Fruit fly (Drosophila melanogaster) whole organism, embryonic: ENCODE measurements around the gene Rgl.
A peak's percentile ranks its signal among the peaks of the same experiment; 100 is the strongest.

Experiments
- Ada2b ChIP-seq: fragments of 200-800 bp; sonication (Bioruptor generic); IDR thresholded peaks from 2 replicates; pipeline ENCODE4 v1.3.6; 2022; ENCODE audit warnings: missing biosample characterization, missing genetic modification characterization
- Atf-2 ChIP-seq: fragments of 200-800 bp; sonication (Bioruptor generic); optimal IDR thresholded peaks from 2 replicates; lab custom pipeline; 2016; ENCODE audit warnings: missing biosample characterization, missing genetic modification characterization
- Atf6 ChIP-seq: fragments of 200-800 bp; sonication (Bioruptor generic); IDR thresholded peaks from 2 replicates; pipeline ENCODE4 v1.3.6; 2022; ENCODE audit warnings: missing biosample characterization, missing genetic modification characterization
- Bteb2 ChIP-seq: fragments of 200-800 bp; sonication (Bioruptor generic); optimal IDR thresholded peaks from 2 replicates; lab custom pipeline; 2016; ENCODE audit warnings: missing biosample characterization, missing genetic modification characterization
- CG10543 ChIP-seq: fragments of 200-800 bp; sonication (Bioruptor generic); optimal IDR thresholded peaks from 3 replicates; lab custom pipeline; 2017; ENCODE audit warnings: missing biosample characterization, mild to moderate bottlenecking, missing genetic modification characterization, moderate library complexity
- CG12659 ChIP-seq: fragments of 200-800 bp; sonication (Bioruptor generic); optimal IDR thresholded peaks from 3 replicates; lab custom pipeline; 2017; ENCODE audit warnings: mild to moderate bottlenecking, missing biosample characterization, missing genetic modification reagents, missing genetic modification characterization
- CG12942 ChIP-seq: fragments of 200-800 bp; sonication (Bioruptor generic); optimal IDR thresholded peaks from 3 replicates; lab custom pipeline; 2016; ENCODE audit warnings: missing biosample characterization, missing genetic modification characterization
- CG13624 ChIP-seq: fragments of 200-800 bp; sonication (Bioruptor generic); optimal IDR thresholded peaks from 2 replicates; lab custom pipeline; 2016; ENCODE audit warnings: missing biosample characterization, missing genetic modification characterization
- CG13775 ChIP-seq: fragments of 200-800 bp; sonication (Bioruptor generic); optimal IDR thresholded peaks from 3 replicates; lab custom pipeline; 2017; ENCODE audit warnings: missing biosample characterization, mild to moderate bottlenecking, missing genetic modification characterization
- CG14860 ChIP-seq: fragments of 200-800 bp; sonication (Bioruptor generic); IDR thresholded peaks from 3 replicates; pipeline ENCODE4 v1.3.6; 2022; ENCODE audit warnings: missing biosample characterization, missing genetic modification characterization; ENCODE audit not compliant: partially characterized antibody
- CG1647 ChIP-seq: fragments of 200-800 bp; sonication (Bioruptor generic); optimal IDR thresholded peaks from 3 replicates; lab custom pipeline; 2016; ENCODE audit warnings: missing biosample characterization, missing genetic modification characterization
- CG16815 ChIP-seq: fragments of 200-800 bp; sonication (Bioruptor generic); optimal IDR thresholded peaks from 3 replicates; lab custom pipeline; 2017; ENCODE audit warnings: missing biosample characterization, mild to moderate bottlenecking, missing genetic modification characterization
- CG17802 ChIP-seq: fragments of 200-800 bp; sonication (Bioruptor generic); optimal IDR thresholded peaks from 2 replicates; lab custom pipeline; 2018; ENCODE audit warnings: missing biosample characterization, mild to moderate bottlenecking, missing genetic modification characterization, moderate library complexity
- CG1792 ChIP-seq: fragments of 200-800 bp; sonication (Bioruptor generic); optimal IDR thresholded peaks from 2 replicates; lab custom pipeline; 2016; ENCODE audit warnings: missing biosample characterization, missing genetic modification characterization
- CG2202 ChIP-seq: fragments of 200-800 bp; sonication (Bioruptor generic); optimal IDR thresholded peaks from 2 replicates; lab custom pipeline; 2018; ENCODE audit warnings: missing biosample characterization, mild to moderate bottlenecking, missing genetic modification characterization
- CG32532 ChIP-seq: fragments of 200-800 bp; sonication (Bioruptor generic); IDR thresholded peaks from 2 replicates; pipeline ENCODE4 v1.3.6; 2022; ENCODE audit warnings: missing biosample characterization, missing genetic modification characterization
- CG3847 ChIP-seq: fragments of 200-800 bp; sonication (Bioruptor generic); IDR thresholded peaks from 2 replicates; pipeline ENCODE4 v1.3.6; 2022; ENCODE audit warnings: missing biosample characterization, missing genetic modification characterization
- CG6683 ChIP-seq: fragments of 200-800 bp; sonication (Bioruptor generic); optimal IDR thresholded peaks from 2 replicates; lab custom pipeline; 2017; ENCODE audit warnings: missing biosample characterization, mild to moderate bottlenecking, missing genetic modification characterization, missing genetic modification reagents
- CkIIα-i1 ChIP-seq: fragments of 200-800 bp; sonication (Bioruptor generic); IDR thresholded peaks from 2 replicates; pipeline ENCODE4 v1.3.6; 2022; ENCODE audit warnings: missing biosample characterization, missing genetic modification characterization
- D19B ChIP-seq: fragments of 200-800 bp; sonication (Bioruptor generic); optimal IDR thresholded peaks from 2 replicates; lab custom pipeline; 2017; ENCODE audit warnings: missing biosample characterization, mild to moderate bottlenecking, missing genetic modification characterization
- Dp ChIP-seq: fragments of 200-800 bp; sonication (Bioruptor generic); optimal IDR thresholded peaks from 2 replicates; lab custom pipeline; 2018; ENCODE audit warnings: missing biosample characterization, mild to moderate bottlenecking, missing genetic modification characterization, moderate library complexity
- Fer2 ChIP-seq: fragments of 200-800 bp; sonication (Bioruptor generic); optimal IDR thresholded peaks from 2 replicates; lab custom pipeline; 2018; ENCODE audit warnings: missing biosample characterization, mild to moderate bottlenecking, missing genetic modification characterization, moderate library complexity
- H15 ChIP-seq: fragments of 200-800 bp; sonication (Bioruptor generic); IDR thresholded peaks from 3 replicates; pipeline ENCODE4 v1.3.6; 2022; ENCODE audit warnings: missing biosample characterization, missing genetic modification characterization
- HHEX ChIP-seq: fragments of 200-800 bp; sonication (Bioruptor generic); optimal IDR thresholded peaks from 3 replicates; lab custom pipeline; 2017; ENCODE audit warnings: missing biosample characterization, mild to moderate bottlenecking, missing genetic modification characterization, missing genetic modification reagents
- Jarid2 ChIP-seq: fragments of 200-800 bp; sonication (Bioruptor generic); optimal IDR thresholded peaks from 3 replicates; lab custom pipeline; 2017; ENCODE audit warnings: mild to moderate bottlenecking, missing biosample characterization, missing genetic modification reagents, missing genetic modification characterization
- Lpt ChIP-seq: fragments of >200 bp; optimal IDR thresholded peaks from 2 replicates; lab custom pipeline; 2018; ENCODE audit warnings: missing biosample characterization, missing genetic modification characterization
- Ptx1 ChIP-seq: fragments of 200-800 bp; sonication (Bioruptor generic); IDR thresholded peaks from 2 replicates; pipeline ENCODE4 v1.3.6; 2022; ENCODE audit warnings: missing biosample characterization, missing genetic modification characterization
- Scr ChIP-seq: fragments of 200-800 bp; sonication (Bioruptor generic); IDR thresholded peaks from 2 replicates; pipeline ENCODE4 v1.3.6; 2022; ENCODE audit warnings: missing biosample characterization, missing genetic modification characterization; ENCODE audit not compliant: partially characterized antibody
- btn ChIP-seq: fragments of 200-800 bp; sonication (Bioruptor generic); optimal IDR thresholded peaks from 2 replicates; lab custom pipeline; 2016; ENCODE audit warnings: missing biosample characterization, missing genetic modification characterization
- chinmo ChIP-seq: fragments of 200-800 bp; sonication (Bioruptor generic); IDR thresholded peaks from 4 replicates; pipeline ENCODE4 v1.3.6; 2022; ENCODE audit warnings: missing biosample characterization, missing genetic modification characterization; ENCODE audit not compliant: partially characterized antibody
- da ChIP-seq: fragments of 200-800 bp; sonication (Bioruptor generic); optimal IDR thresholded peaks from 2 replicates; lab custom pipeline; 2016; ENCODE audit warnings: missing biosample characterization, missing genetic modification characterization
- eyg ChIP-seq: fragments of 200-800 bp; sonication (Bioruptor generic); optimal IDR thresholded peaks from 3 replicates; lab custom pipeline; 2016; ENCODE audit warnings: missing biosample characterization, missing genetic modification characterization
- hkb ChIP-seq, 2 experiments: fragments of 200-800 bp in 1 of 2; fragments of >200 bp in 1 of 2; sonication (Bioruptor generic) in 1 of 2; IDR thresholded peaks in 1 of 2; optimal IDR thresholded peaks in 1 of 2; 2 replicates each; pipeline versions ENCODE4 v1.3.6 to Lab custom; 2017 to 2022; ENCODE audit warnings: missing biosample characterization in 1 of 2, missing genetic modification characterization in 1 of 2
- ind ChIP-seq: fragments of 200-800 bp; sonication (Bioruptor generic); optimal IDR thresholded peaks from 3 replicates; lab custom pipeline; 2016; ENCODE audit warnings: missing biosample characterization, missing genetic modification characterization
- jumu ChIP-seq: fragments of 200-800 bp; sonication (Bioruptor generic); optimal IDR thresholded peaks from 3 replicates; lab custom pipeline; 2016; ENCODE audit warnings: missing biosample characterization, missing genetic modification characterization
- ken ChIP-seq: fragments of 200-800 bp; sonication (Bioruptor generic); IDR thresholded peaks from 3 replicates; pipeline ENCODE4 v1.3.6; 2022; ENCODE audit warnings: missing biosample characterization, missing genetic modification characterization
- lola ChIP-seq, 3 experiments: fragments of >200 bp in 2 of 3; fragments of 200-800 bp in 1 of 3; sonication (Bioruptor generic) in 1 of 3; optimal IDR thresholded peaks; 2 replicates each; lab custom pipeline; 2017 to 2019; ENCODE audit warnings: missing biosample characterization in 3 of 3, missing genetic modification characterization in 3 of 3, mild to moderate bottlenecking in 1 of 3, moderate library complexity in 1 of 3
- mirr ChIP-seq: fragments of 200-800 bp; sonication (Bioruptor generic); optimal IDR thresholded peaks from 3 replicates; lab custom pipeline; 2018; ENCODE audit warnings: missing biosample characterization, mild to moderate bottlenecking, missing genetic modification characterization
- pnt ChIP-seq: fragments of 200-800 bp; sonication (Bioruptor generic); optimal IDR thresholded peaks from 3 replicates; lab custom pipeline; 2016; ENCODE audit warnings: missing biosample characterization, missing genetic modification characterization
- pros ChIP-seq: fragments of 200-800 bp; sonication (Bioruptor generic); optimal IDR thresholded peaks from 3 replicates; lab custom pipeline; 2019; ENCODE audit warnings: missing biosample characterization, mild to moderate bottlenecking, missing genetic modification characterization, moderate library complexity
- seq ChIP-seq: fragments of 200-800 bp; sonication (Bioruptor generic); IDR thresholded peaks from 2 replicates; pipeline ENCODE4 v1.3.6; 2022; ENCODE audit warnings: missing biosample characterization, missing genetic modification characterization
- shn ChIP-seq: fragments of 200-800 bp; sonication (Bioruptor generic); optimal IDR thresholded peaks from 3 replicates; lab custom pipeline; 2016; ENCODE audit warnings: missing biosample characterization, missing genetic modification characterization
- slbo ChIP-seq: fragments of 200-800 bp; sonication (Bioruptor generic); IDR thresholded peaks from 2 replicates; pipeline ENCODE4 v1.3.6; 2022; ENCODE audit warnings: missing biosample characterization, missing genetic modification characterization
- slou ChIP-seq: fragments of 200-800 bp; sonication (Bioruptor generic); optimal IDR thresholded peaks from 3 replicates; lab custom pipeline; 2016; ENCODE audit warnings: missing biosample characterization, missing genetic modification characterization
- sqz ChIP-seq: fragments of 200-800 bp; sonication (Bioruptor generic); optimal IDR thresholded peaks from 3 replicates; lab custom pipeline; 2018; ENCODE audit warnings: missing biosample characterization, mild to moderate bottlenecking, missing genetic modification characterization
- toy ChIP-seq: fragments of 200-800 bp; sonication (Bioruptor generic); IDR thresholded peaks from 2 replicates; pipeline ENCODE4 v1.3.6; 2022; ENCODE audit warnings: missing biosample characterization, missing genetic modification characterization
- tx ChIP-seq: fragments of 200-800 bp; sonication (Bioruptor generic); optimal IDR thresholded peaks from 2 replicates; lab custom pipeline; 2016; ENCODE audit warnings: missing biosample characterization, missing genetic modification characterization
- vfl ChIP-seq: fragments of 200-800 bp; sonication (Bioruptor generic); optimal IDR thresholded peaks from 2 replicates; lab custom pipeline; 2016; ENCODE audit warnings: missing biosample characterization, missing genetic modification characterization
- wor ChIP-seq: fragments of 200-800 bp; sonication (Bioruptor generic); IDR thresholded peaks from 2 replicates; pipeline ENCODE4 v1.3.6; 2022; ENCODE audit warnings: missing biosample characterization, missing genetic modification characterization
- z ChIP-seq: fragments of 200-800 bp; sonication (Bioruptor generic); IDR thresholded peaks from 3 replicates; pipeline ENCODE4 v1.3.6; 2022; ENCODE audit warnings: missing biosample characterization, missing genetic modification characterization
- zen ChIP-seq: fragments of 200-800 bp; sonication (Bioruptor generic); optimal IDR thresholded peaks from 3 replicates; lab custom pipeline; 2018; ENCODE audit warnings: missing biosample characterization, mild to moderate bottlenecking, missing genetic modification characterization, moderate library complexity

Gene Rgl

dm6 chr3L:13914573-13914972 lies 10.6 kb downstream of the Rgl start (continued):
- TF ChIP-seq chinmo (GFP tag; lab: Robert Waterston, UW): 0 out of 4 replicates have a peak, but pooled peaks have one; percentile 27
- no peak for TF ChIP-seq Scr (GFP tag; lab: Robert Waterston, UW)
- TF ChIP-seq CG10543 (GFP tag; lab: Kevin White, UChicago): no peak
- no peak for TF ChIP-seq ind (GFP tag; lab: Kevin White, UChicago)
- no peak for TF ChIP-seq Bteb2 (GFP tag; lab: Kevin White, UChicago)
- TF ChIP-seq CG14860 (GFP tag; lab: Robert Waterston, UW): no peak
- no peak for TF ChIP-seq vfl (GFP tag; lab: Kevin White, UChicago)
- no peak for TF ChIP-seq CG17802 (tag; lab: Kevin White, UChicago)
- TF ChIP-seq sqz: peak; percentile 38
- no peak for TF ChIP-seq btn
- no peak for TF ChIP-seq Dp (GFP tag; lab: Kevin White, UChicago)
- TF ChIP-seq Ptx1 (GFP tag; lab: Robert Waterston, UW): no peak
- TF ChIP-seq z (GFP tag; lab: Robert Waterston, UW): peak; percentile 90
- no peak for TF ChIP-seq Atf-2 (GFP tag; lab: Kevin White, UChicago)
- TF ChIP-seq zen (tag; lab: Kevin White, UChicago): no peak
- no peak for TF ChIP-seq wor
- no peak for TF ChIP-seq CG16815 (GFP tag; lab: Kevin White, UChicago)
- no peak for TF ChIP-seq CG13775 (GFP tag; lab: Kevin White, UChicago)
- no peak for TF ChIP-seq slou (GFP tag; lab: Kevin White, UChicago)
- no peak for TF ChIP-seq mirr

dm6 chr3L:13912777-13913176 lies 12.4 kb downstream of the Rgl start:
- TF ChIP-seq pros (GFP tag; lab: Kevin White, UChicago) (no peak), seq (GFP tag; lab: Robert Waterston, UW) (peak; percentile 61; the same call in 1 of the 2 replicates), HHEX (GFP tag; lab: Kevin White, UChicago) (peak; percentile 58), pnt (GFP tag; lab: Kevin White, UChicago) (no peak), Lpt (GFP tag; lab: Kevin White, UChicago) (no peak), hkb (optimal IDR thresholded peaks at IDR 0.05; lab: Kevin White, UChicago) (no peak), hkb (GFP tag; IDR thresholded peaks at IDR 0.05; lab: Robert Waterston, UW) (no peak), CG12942 (GFP tag; lab: Kevin White, UChicago) (no peak), ken (GFP tag; lab: Robert Waterston, UW) (no peak), toy (no peak), CG13624 (no peak), CG1647 (GFP tag; lab: Kevin White, UChicago) (no peak), mirr (peak; percentile 62), eyg (no peak), Fer2 (tag; lab: Kevin White, UChicago) (no peak), lola (GFP tag; optimal IDR thresholded peaks at IDR 0.05; lab: Kevin White, UChicago) (no peak), CG6683 (no peak), CG12659 (GFP tag; lab: Kevin White, UChicago) (peak; percentile 33), slbo (0 out of 2 replicates have a peak, but pooled peaks have one; percentile 10), tx (no peak), Ada2b (GFP tag; lab: Robert Waterston, UW) (no peak), D19B (peak; percentile 1), CkIIα-i1 (GFP tag; lab: Robert Waterston, UW) (no peak), CG3847 (GFP tag; lab: Robert Waterston, UW) (no peak), Atf6 (0 out of 2 replicates have a peak, but pooled peaks have one; percentile 25), shn (GFP tag; lab: Kevin White, UChicago) (no peak), CG32532 (GFP tag; lab: Robert Waterston, UW) (no peak), da (GFP tag; lab: Kevin White, UChicago) (no peak), CG2202 (tag; lab: Kevin White, UChicago) (no peak), Jarid2 (GFP tag; lab: Kevin White, UChicago) (no peak), H15 (GFP tag; lab: Robert Waterston, UW) (no peak), jumu (GFP tag; lab: Kevin White, UChicago) (no peak), CG1792 (GFP tag; lab: Kevin White, UChicago) (no peak)
